Worm (Caenorhabditis elegans) whole organism, L2 larva: ENCODE measurements around the gene grl-5.

Experiments used
- R02D3.7 ChIP-seq: fragments of 150-350 bp; optimal IDR thresholded peaks from 2 replicates; lab custom pipeline; 2014; ENCODE audit warnings: missing biosample characterization, missing genetic modification characterization
- aly-2 ChIP-seq: fragments of 150-350 bp; optimal IDR thresholded peaks from 2 replicates; lab custom pipeline; 2014; ENCODE audit warnings: missing biosample characterization, missing genetic modification characterization
- ceh-16 ChIP-seq: fragments of 150-350 bp; optimal IDR thresholded peaks from 2 replicates; lab custom pipeline; 2014; ENCODE audit warnings: missing biosample characterization, missing genetic modification characterization
- ceh-82 ChIP-seq: fragments of 150-350 bp; optimal IDR thresholded peaks from 2 replicates; lab custom pipeline; 2014; ENCODE audit warnings: missing biosample characterization, missing genetic modification characterization
- elt-3 ChIP-seq: sonication (generic microtip); optimal IDR thresholded peaks from 2 replicates; lab custom pipeline; 2017; ENCODE audit warnings: missing biosample characterization, missing genetic modification characterization
- nhr-237 ChIP-seq: fragments of 150-350 bp; optimal IDR thresholded peaks from 2 replicates; lab custom pipeline; 2014; ENCODE audit warnings: missing biosample characterization, missing genetic modification characterization
- nhr-25 ChIP-seq: fragments of 150-350 bp; sonication (generic microtip); optimal IDR thresholded peaks from 3 replicates; lab custom pipeline; 2014; ENCODE audit warnings: missing biosample characterization, missing genetic modification characterization
- unc-62 ChIP-seq: fragments of 150-350 bp; optimal IDR thresholded peaks from 2 replicates; lab custom pipeline; 2014; ENCODE audit warnings: missing biosample characterization, missing genetic modification reagents, missing genetic modification characterization
- ztf-4 ChIP-seq: fragments of 150-350 bp; optimal IDR thresholded peaks from 2 replicates; lab custom pipeline; 2014; ENCODE audit warnings: missing biosample characterization, missing genetic modification characterization

DNA sequence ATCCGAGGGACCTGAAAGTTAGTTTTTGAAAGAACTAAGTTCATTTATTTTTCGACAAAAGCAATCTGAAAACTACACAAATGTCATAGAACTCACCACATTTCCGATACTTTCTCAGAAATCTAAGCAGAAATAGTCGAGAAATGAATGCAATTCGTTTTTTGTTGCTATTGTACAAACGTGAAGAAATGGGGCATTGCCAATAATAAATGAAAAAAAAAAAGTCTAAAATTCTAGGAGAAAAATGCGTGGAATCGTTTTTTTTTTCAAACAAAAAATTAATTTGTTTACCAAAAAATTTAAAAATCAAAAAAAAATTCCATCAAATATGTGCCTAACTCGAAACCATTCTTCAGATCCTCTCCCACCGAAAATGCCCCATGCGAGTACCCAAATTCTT lies 2.7 kb downstream of the grl-5 start, which contains the start of gene Y47D7A.17:
- TF ChIP-seq elt-3 (tag; lab: Kevin White, UChicago) (no peak), aly-2 (tag; lab: Kevin White, UChicago) (no peak), ceh-82 (tag; lab: Kevin White, UChicago) (no peak), ceh-16 (no peak), unc-62 (GFP tag; lab: Kevin White, UChicago) (no peak), ztf-4 (tag; lab: Kevin White, UChicago) (no peak), nhr-237 (tag; lab: Kevin White, UChicago) (no peak), R02D3.7 (tag; lab: Kevin White, UChicago) (no peak), nhr-25 (no peak)
